Worm (Caenorhabditis elegans) whole organism, early embryonic: ENCODE data around the gene sel-1.

Experiments used
- F13C5.2 ChIP-seq: sonication (generic microtip); optimal IDR thresholded peaks from 2 replicates; lab custom pipeline; 2017; ENCODE audit warnings: mild to moderate bottlenecking, missing genetic modification characterization, inconsistent platforms, missing compliant biosample characterization
- hmg-4 ChIP-seq: fragments of 200-800 bp; sonication (Bioruptor generic); optimal IDR thresholded peaks from 2 replicates; lab custom pipeline; 2018; ENCODE audit warnings: mild to moderate bottlenecking, missing genetic modification characterization, missing compliant biosample characterization
- sea-1 ChIP-seq: fragments of 200-800 bp; sonication (Bioruptor generic); conservative IDR thresholded peaks from 2 replicates; pipeline ENCODE4 v1.3.6; 2022; ENCODE audit warnings: missing genetic modification characterization, missing compliant biosample characterization

DNA sequence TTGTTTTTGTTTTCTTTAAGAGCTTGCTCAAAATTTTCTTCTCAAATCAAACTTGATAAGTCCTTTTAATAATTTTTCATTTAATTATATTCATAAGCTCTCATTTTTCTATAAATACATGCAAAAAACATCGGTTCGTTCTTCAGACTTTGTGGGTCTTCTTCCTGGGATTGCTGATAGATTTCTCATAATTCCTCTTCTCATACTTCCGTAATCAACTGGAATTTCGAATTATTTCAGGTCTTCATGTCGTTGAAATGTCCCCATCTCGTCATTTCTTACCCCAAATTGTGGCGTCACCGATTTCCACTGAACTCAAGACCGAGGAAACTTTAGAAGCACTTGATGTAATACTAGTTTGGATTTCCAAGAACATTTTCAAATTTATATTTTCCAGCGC lies 4.4 kb downstream of the sel-1 start:
- TF ChIP-seq hmg-4 (GFP tag; lab: Kevin White, UChicago) (no peak), F13C5.2 (tag; lab: Kevin White, UChicago) (no peak), sea-1 (GFP tag; lab: Robert Waterston, UW) (no peak)
